Fruit fly (Drosophila melanogaster): ENCODE measurements around the gene msl-1.

msl-1 gene

dm6 chr2L:18664707-18665550 lies 23.7 kb downstream of the msl-1 start (continued):
- TF ChIP-seq CG7839 (tag; optimal IDR thresholded peaks at IDR 0.05) (no peak), shn (GFP tag; optimal IDR thresholded peaks at IDR 0.05) (no peak), CG4424 (GFP tag; optimal IDR thresholded peaks at IDR 0.05) (no peak), CG4707 (GFP tag; optimal IDR thresholded peaks at IDR 0.05) (no peak), CG11696 (GFP tag; IDR thresholded peaks at IDR 0.05) (no peak), sens (GFP tag) (peak; percentile 63), CG4404 (GFP tag; IDR thresholded peaks at IDR 0.05) (no peak), CG1529 (GFP tag; optimal IDR thresholded peaks at IDR 0.05) (no peak), Nf-YC (tag; optimal IDR thresholded peaks at IDR 0.05) (no peak), Kr (GFP tag; optimal IDR thresholded peaks at IDR 0.05) (no peak), CG32767 (GFP tag; IDR thresholded peaks at IDR 0.05) (no peak), lbe (GFP tag; optimal IDR thresholded peaks at IDR 0.05) (peak; percentile 62)

dm6 chr2L:18663395-18663794 lies 25.2 kb downstream of the msl-1 start:
- TF ChIP-seq gem (tag; optimal IDR thresholded peaks at IDR 0.05), result peak; percentile 3
- TF ChIP-seq HLH4C (GFP tag; IDR thresholded peaks at IDR 0.05; ENCODE audit: partially characterized antibody), result no peak
- peak; percentile 52 for TF ChIP-seq Drgx (GFP tag; IDR thresholded peaks at IDR 0.05)
- no peak for TF ChIP-seq knrl (GFP tag; IDR thresholded peaks at IDR 0.05; ENCODE audit: partially characterized antibody)
- peak; percentile 58 for TF ChIP-seq sens (GFP tag)
- 0 out of 3 replicates have a peak, but pooled peaks have one; percentile 19 for TF ChIP-seq z (GFP tag; IDR thresholded peaks at IDR 0.05)

- no peak for TF ChIP-seq tx (GFP tag; optimal IDR thresholded peaks at IDR 0.05)
- peak; percentile 55 for TF ChIP-seq CG3281 (GFP tag; optimal IDR thresholded peaks at IDR 0.05)
- TF ChIP-seq CG1233 (GFP tag; optimal IDR thresholded peaks at IDR 0.05), result no peak
- TF ChIP-seq lola (GFP tag; optimal IDR thresholded peaks at IDR 0.05), result no peak
- no peak for TF ChIP-seq peb (GFP tag; IDR thresholded peaks at IDR 0.05)
- TF ChIP-seq phol (tag; optimal IDR thresholded peaks at IDR 0.05), result peak; percentile 1
- TF ChIP-seq CG18599 (GFP tag; optimal IDR thresholded peaks at IDR 0.05), result peak; percentile 66
- peak; percentile 70 for TF ChIP-seq dmrt99B (tag; optimal IDR thresholded peaks at IDR 0.05)
- no peak for TF ChIP-seq Ptx1 (GFP tag; IDR thresholded peaks at IDR 0.05)
- peak; percentile 59; the same call in 2 of the 3 replicates for TF ChIP-seq CG11695 (GFP tag; IDR thresholded peaks at IDR 0.05)
- TF ChIP-seq CG8924 (tag; optimal IDR thresholded peaks at IDR 0.05), result peak; percentile 1
- TF ChIP-seq hkb (optimal IDR thresholded peaks at IDR 0.05), result no peak
- TF ChIP-seq hkb (GFP tag; IDR thresholded peaks at IDR 0.05), result peak; percentile 48; the same call in 1 of the 2 replicates
- TF ChIP-seq Blimp-1 (GFP tag; optimal IDR thresholded peaks at IDR 0.05), result peak; percentile 36
- TF ChIP-seq CoRest (tag; optimal IDR thresholded peaks at IDR 0.05), result peak; percentile 57
- TF ChIP-seq CG17802 (tag; optimal IDR thresholded peaks at IDR 0.05), result no peak
- TF ChIP-seq CG7357 (GFP tag; IDR thresholded peaks at IDR 0.05), result 0 out of 3 replicates have a peak, but pooled peaks have one; percentile 26
- TF ChIP-seq Med (GFP tag), result peak; percentile 28
- no peak for TF ChIP-seq ase (GFP tag; IDR thresholded peaks at IDR 0.05)
- TF ChIP-seq Hr39 (optimal IDR thresholded peaks at IDR 0.05), result no peak
- peak; percentile 52; the same call in 1 of the 2 replicates for TF ChIP-seq CG31441 (GFP tag; IDR thresholded peaks at IDR 0.05)
- TF ChIP-seq CG15269 (tag; optimal IDR thresholded peaks at IDR 0.05), result peak; percentile 47
- TF ChIP-seq Meics (GFP tag; optimal IDR thresholded peaks at IDR 0.05), result peak; percentile 67
- TF ChIP-seq gce (GFP tag; IDR thresholded peaks at IDR 0.05), result no peak
- no peak for TF ChIP-seq oc (tag; optimal IDR thresholded peaks at IDR 0.05)
- TF ChIP-seq wdn (GFP tag; IDR thresholded peaks at IDR 0.05), result no peak
- peak; percentile 55 for TF ChIP-seq CG10147 (GFP tag; optimal IDR thresholded peaks at IDR 0.05)
- TF ChIP-seq ash1 (GFP tag; optimal IDR thresholded peaks at IDR 0.05), result no peak
- peak; percentile 9 for TF ChIP-seq Nf-YC (tag; optimal IDR thresholded peaks at IDR 0.05)
- peak; percentile 64 for TF ChIP-seq CG7839 (tag; optimal IDR thresholded peaks at IDR 0.05)
- TF ChIP-seq CG6683 (GFP tag; optimal IDR thresholded peaks at IDR 0.05), result peak; percentile 9
Measured at dm6 chr2L:18658108-18658507, 30.5 kb downstream of the msl-1 start.
